Fruit fly (Drosophila melanogaster): Measurements from ENCODE around the gene CG7236.

DNA sequence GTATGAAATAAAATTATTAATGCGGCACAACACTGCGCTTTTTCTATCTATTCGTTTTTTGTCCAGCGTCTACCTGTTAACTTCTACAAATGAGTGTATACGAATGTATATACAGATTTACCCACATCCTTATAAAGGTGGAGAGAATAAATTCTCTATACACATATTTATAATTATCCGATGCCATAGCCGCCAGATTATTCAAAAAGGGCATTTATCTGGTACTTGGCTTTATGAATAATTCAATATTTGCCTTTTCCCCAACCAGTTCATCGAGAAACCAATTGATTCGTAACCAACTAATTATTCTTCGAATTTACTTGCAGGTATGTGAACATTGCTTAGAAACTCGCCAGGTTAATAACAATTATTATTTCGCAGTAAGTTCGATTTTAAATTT, 35.0 kb downstream of the CG7236 start, which contains the start of gene CG11147:
- TF ChIP-seq CG8478 (optimal IDR thresholded peaks at IDR 0.05) (no peak), CTCF (optimal IDR thresholded peaks at IDR 0.05) (no peak)
